Fruit fly (Drosophila melanogaster): ENCODE data around the gene CG12096.

The CG12096 gene

dm6 chrX:13191783-13192182 is 32.4 kb downstream of the CG12096 start, which contains the start of gene CG12723:
TSS of gene CG12723 (minus strand) at chrX:13191883.
- no peak for TF ChIP-seq psq (optimal IDR thresholded peaks at IDR 0.05)
- no peak for TF ChIP-seq h (optimal IDR thresholded peaks at IDR 0.05)
- TF ChIP-seq insv (optimal IDR thresholded peaks at IDR 0.05): no peak
- TF ChIP-seq ttk (optimal IDR thresholded peaks at IDR 0.05): no peak
- TF ChIP-seq Sin3A (optimal IDR thresholded peaks at IDR 0.05): no peak
- TF ChIP-seq Myc (optimal IDR thresholded peaks at IDR 0.05): no peak

- TF ChIP-seq ttk (optimal IDR thresholded peaks at IDR 0.05) (no peak), Myc (optimal IDR thresholded peaks at IDR 0.05) (no peak), h (optimal IDR thresholded peaks at IDR 0.05) (no peak), psq (optimal IDR thresholded peaks at IDR 0.05) (no peak)
Measured at dm6 chrX:13192239-13192638, 32.8 kb downstream of the CG12096 start.

DNA sequence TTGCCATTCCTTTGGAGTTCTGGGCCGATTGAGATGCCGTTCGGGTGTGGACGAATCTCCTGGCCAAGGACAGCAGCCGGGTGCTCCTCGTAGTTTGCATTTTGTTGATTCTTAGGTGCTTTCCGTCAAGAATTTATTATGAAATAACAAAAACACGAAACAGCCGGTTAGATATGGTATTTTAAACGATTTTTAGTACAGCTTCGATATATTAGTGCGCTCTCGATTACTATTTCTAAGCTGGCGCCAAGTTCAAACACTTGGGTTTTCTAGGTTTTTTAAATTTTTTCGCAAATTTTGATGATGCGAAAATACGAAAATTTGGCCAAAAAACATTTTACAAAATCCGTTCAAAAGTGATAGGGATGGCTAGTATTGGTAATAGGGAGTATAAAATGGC is 34.8 kb downstream of the CG12096 start, which contains the start of gene Coq5:
Coq5 (minus strand) TSS at position 303 of the 400 bp plus-strand sequence.
- TF ChIP-seq psq (optimal IDR thresholded peaks at IDR 0.05): no peak
- no peak for TF ChIP-seq h (optimal IDR thresholded peaks at IDR 0.05)
- TF ChIP-seq Myc (optimal IDR thresholded peaks at IDR 0.05): no peak

dm6 chrX:13202162-13202561 is 42.8 kb downstream of the CG12096 start, which contains the start of gene CG44437:
TSS of gene CG44437 (minus strand) at chrX:13202262.
- TF ChIP-seq Sin3A (optimal IDR thresholded peaks at IDR 0.05) (no peak), ttk (optimal IDR thresholded peaks at IDR 0.05) (no peak), Myc (optimal IDR thresholded peaks at IDR 0.05) (no peak), insv (optimal IDR thresholded peaks at IDR 0.05) (no peak), h (optimal IDR thresholded peaks at IDR 0.05) (no peak), psq (optimal IDR thresholded peaks at IDR 0.05) (no peak)

DNA sequence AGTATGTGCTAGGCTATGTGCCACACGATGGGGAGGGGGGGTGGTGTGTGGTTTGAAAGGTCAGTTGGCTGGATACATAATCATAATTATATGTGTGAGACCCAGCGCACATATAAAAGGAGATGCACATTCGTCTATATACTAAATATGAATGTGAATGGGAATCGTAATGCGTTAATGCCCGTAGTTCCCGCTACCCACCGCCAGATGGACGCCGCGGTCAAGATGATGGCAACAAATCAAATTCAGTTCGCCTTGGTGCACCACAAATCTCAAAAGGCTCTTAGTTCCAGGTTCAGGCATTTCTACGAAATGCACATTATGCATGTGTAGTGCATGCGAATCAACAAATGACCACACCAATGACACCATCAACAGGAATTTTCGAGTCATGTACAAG is 45.3 kb downstream of the CG12096 start:
- TF ChIP-seq h (optimal IDR thresholded peaks at IDR 0.05) (no peak), ttk (optimal IDR thresholded peaks at IDR 0.05) (no peak), insv (optimal IDR thresholded peaks at IDR 0.05) (no peak), Sin3A (optimal IDR thresholded peaks at IDR 0.05) (no peak), psq (optimal IDR thresholded peaks at IDR 0.05) (no peak), Myc (optimal IDR thresholded peaks at IDR 0.05) (no peak)

dm6 chrX:13208075-13208474 is 48.7 kb downstream of the CG12096 start:
- TF ChIP-seq psq (optimal IDR thresholded peaks at IDR 0.05) (no peak), Sin3A (optimal IDR thresholded peaks at IDR 0.05) (no peak), insv (optimal IDR thresholded peaks at IDR 0.05) (no peak), ttk (optimal IDR thresholded peaks at IDR 0.05) (no peak), Myc (optimal IDR thresholded peaks at IDR 0.05) (no peak), h (optimal IDR thresholded peaks at IDR 0.05) (no peak)

DNA sequence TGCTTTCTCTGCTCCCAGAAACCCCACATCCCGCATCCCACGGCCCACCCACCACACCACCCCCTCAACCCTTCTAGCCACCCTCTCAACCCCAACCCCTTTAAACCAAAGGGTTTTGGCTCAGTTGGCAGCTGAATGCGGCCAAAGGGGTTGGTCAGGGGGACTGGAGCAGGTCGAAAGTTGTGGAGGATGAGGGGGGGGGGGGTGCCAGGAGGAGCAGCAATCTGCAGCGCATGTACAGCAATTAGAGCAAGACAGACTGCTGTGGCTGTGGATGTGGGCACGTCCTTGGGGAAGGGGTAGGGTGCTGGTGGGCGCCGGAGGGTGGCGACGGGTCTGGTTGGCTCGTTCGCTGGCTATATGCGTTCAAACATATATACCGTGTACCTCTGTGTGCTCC is 49.1 kb downstream of the CG12096 start:
- TF ChIP-seq insv (optimal IDR thresholded peaks at IDR 0.05): no peak
- no peak for TF ChIP-seq Myc (optimal IDR thresholded peaks at IDR 0.05)
- TF ChIP-seq h (optimal IDR thresholded peaks at IDR 0.05): no peak
- no peak for TF ChIP-seq Sin3A (optimal IDR thresholded peaks at IDR 0.05)
- no peak for TF ChIP-seq ttk (optimal IDR thresholded peaks at IDR 0.05)
- TF ChIP-seq psq (optimal IDR thresholded peaks at IDR 0.05): no peak

- TF ChIP-seq psq (optimal IDR thresholded peaks at IDR 0.05) (no peak), h (optimal IDR thresholded peaks at IDR 0.05) (no peak), ttk (optimal IDR thresholded peaks at IDR 0.05) (no peak), Myc (optimal IDR thresholded peaks at IDR 0.05) (no peak), insv (optimal IDR thresholded peaks at IDR 0.05) (no peak), Sin3A (optimal IDR thresholded peaks at IDR 0.05) (no peak)
Measured at dm6 chrX:13209410-13209809, 50.0 kb downstream of the CG12096 start.

DNA sequence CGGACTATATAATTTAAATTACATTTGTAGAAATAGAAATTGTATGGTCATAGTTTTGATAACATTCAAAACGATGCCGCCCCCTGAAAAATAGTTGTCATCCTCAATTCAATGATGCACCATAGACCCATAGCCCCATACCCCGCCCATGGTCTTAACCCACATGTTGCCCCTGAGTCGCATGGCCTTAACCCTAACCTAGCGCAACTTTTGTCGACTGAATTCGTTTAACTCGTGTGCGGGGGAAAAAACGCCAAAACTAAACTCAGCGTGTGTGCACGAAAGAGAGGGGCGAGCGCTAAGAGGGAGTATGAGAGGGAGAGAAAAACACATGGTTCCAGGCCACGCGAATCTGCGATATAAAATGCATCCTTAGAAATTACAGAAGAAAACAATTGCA is 51.0 kb downstream of the CG12096 start:
- TF ChIP-seq h (optimal IDR thresholded peaks at IDR 0.05): no peak
- no peak for TF ChIP-seq Myc (optimal IDR thresholded peaks at IDR 0.05)
- TF ChIP-seq psq (optimal IDR thresholded peaks at IDR 0.05): no peak
- no peak for TF ChIP-seq Sin3A (optimal IDR thresholded peaks at IDR 0.05)
- TF ChIP-seq ttk (optimal IDR thresholded peaks at IDR 0.05): no peak

DNA sequence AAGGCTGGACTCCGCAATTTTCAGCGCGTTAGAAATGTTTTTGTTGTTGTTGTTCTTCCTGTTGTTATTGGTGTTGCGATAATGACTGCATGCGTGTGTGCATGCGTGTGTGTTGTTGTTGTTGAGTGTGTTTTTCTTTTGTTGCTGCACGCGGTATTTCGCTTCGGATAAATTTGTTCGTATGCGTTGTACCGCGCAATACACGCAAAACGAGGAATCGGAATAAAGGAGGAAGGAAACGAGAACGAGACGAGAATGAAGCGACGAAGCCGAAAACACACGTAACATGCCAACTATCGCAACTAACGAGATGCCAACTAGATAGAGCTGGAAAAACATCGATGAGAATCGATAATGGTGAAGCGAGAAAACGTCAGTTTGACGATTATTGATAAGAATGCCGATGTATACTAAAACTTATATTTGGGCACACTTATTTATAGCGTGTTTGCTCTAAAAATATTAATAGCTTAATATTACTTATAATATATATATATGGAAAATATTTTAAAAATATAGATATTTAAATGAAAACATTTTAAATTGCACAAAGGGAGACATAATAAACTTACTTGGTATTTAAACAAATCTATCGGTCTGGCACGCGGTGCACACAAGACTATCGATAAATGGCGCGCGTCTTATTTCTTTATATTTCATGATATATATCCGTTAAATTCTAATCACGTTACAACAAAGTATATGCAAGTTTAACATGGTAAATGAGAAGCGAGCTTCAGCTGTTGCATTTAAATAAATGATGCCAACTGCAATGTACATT is 52.1 kb downstream of the CG12096 start, which contains the start of gene sno:
sno (minus strand) TSS at position 318 of the 781 bp plus-strand sequence.
- TF ChIP-seq h (optimal IDR thresholded peaks at IDR 0.05) (no peak), insv (optimal IDR thresholded peaks at IDR 0.05) (no peak), Myc (optimal IDR thresholded peaks at IDR 0.05) (no peak), ttk (optimal IDR thresholded peaks at IDR 0.05) (no peak), Sin3A (optimal IDR thresholded peaks at IDR 0.05) (no peak), psq (optimal IDR thresholded peaks at IDR 0.05) (no peak)

dm6 chrX:13212138-13212481 is 52.7 kb downstream of the CG12096 start, which contains the start of gene REG:
TSS of gene REG (plus strand) at chrX:13212325.
- TF ChIP-seq psq (optimal IDR thresholded peaks at IDR 0.05) (no peak), insv (optimal IDR thresholded peaks at IDR 0.05) (no peak), Sin3A (optimal IDR thresholded peaks at IDR 0.05) (no peak), Myc (optimal IDR thresholded peaks at IDR 0.05) (no peak), h (optimal IDR thresholded peaks at IDR 0.05) (no peak)
